Fruit fly (Drosophila melanogaster) whole organism, embryonic: ENCODE data around the gene CG6689.

Source experiments
- B-H1 ChIP-seq: fragments of 200-800 bp; sonication (Bioruptor generic); IDR thresholded peaks from 3 replicates; pipeline ENCODE4 v1.3.6; 2022; ENCODE audit warnings: missing biosample characterization, missing genetic modification characterization
- CG10274 ChIP-seq: fragments of 200-800 bp; sonication (Bioruptor generic); optimal IDR thresholded peaks from 3 replicates; lab custom pipeline; 2017; ENCODE audit warnings: missing biosample characterization, mild to moderate bottlenecking, missing genetic modification characterization
- CG10431 ChIP-seq: fragments of 200-800 bp; sonication (Bioruptor generic); optimal IDR thresholded peaks from 3 replicates; lab custom pipeline; 2018; ENCODE audit warnings: missing biosample characterization, mild to moderate bottlenecking, missing genetic modification characterization
- CG10543 ChIP-seq: fragments of 200-800 bp; sonication (Bioruptor generic); optimal IDR thresholded peaks from 3 replicates; lab custom pipeline; 2017; ENCODE audit warnings: missing biosample characterization, mild to moderate bottlenecking, missing genetic modification characterization, moderate library complexity
- CG10565 ChIP-seq: fragments of 200-800 bp; sonication (Bioruptor generic); optimal IDR thresholded peaks from 3 replicates; lab custom pipeline; 2016; ENCODE audit warnings: missing biosample characterization, mild to moderate bottlenecking, missing genetic modification characterization
- CG12659 ChIP-seq: fragments of 200-800 bp; sonication (Bioruptor generic); optimal IDR thresholded peaks from 3 replicates; lab custom pipeline; 2017; ENCODE audit warnings: mild to moderate bottlenecking, missing biosample characterization, missing genetic modification reagents, missing genetic modification characterization
- CG14050 ChIP-seq: fragments of 200-800 bp; sonication (Bioruptor generic); IDR thresholded peaks from 3 replicates; pipeline ENCODE4 v1.3.6; 2022; ENCODE audit warnings: missing biosample characterization, missing genetic modification characterization
- CG17186 ChIP-seq: fragments of 200-800 bp; sonication (Bioruptor generic); optimal IDR thresholded peaks from 3 replicates; lab custom pipeline; 2017; ENCODE audit warnings: missing biosample characterization, missing genetic modification reagents, missing genetic modification characterization
- CG17385 ChIP-seq: fragments of 200-800 bp; sonication (Bioruptor generic); optimal IDR thresholded peaks from 3 replicates; lab custom pipeline; 2018; ENCODE audit warnings: missing biosample characterization, mild to moderate bottlenecking, missing genetic modification characterization
- CG1832 ChIP-seq: fragments of 200-800 bp; sonication (Bioruptor generic); optimal IDR thresholded peaks from 2 replicates; lab custom pipeline; 2017; ENCODE audit warnings: missing biosample characterization, mild to moderate bottlenecking, missing genetic modification characterization, inconsistent platforms
- CG2875 ChIP-seq: fragments of 200-800 bp; sonication (Bioruptor generic); optimal IDR thresholded peaks from 2 replicates; lab custom pipeline; 2017; ENCODE audit warnings: missing biosample characterization, mild to moderate bottlenecking, missing genetic modification characterization, missing genetic modification reagents
- CG32772 ChIP-seq: fragments of 200-800 bp; sonication (Bioruptor generic); IDR thresholded peaks from 2 replicates; pipeline ENCODE4 v1.3.6; 2022; ENCODE audit warnings: missing biosample characterization, missing genetic modification characterization
- CG4820 ChIP-seq: fragments of 200-800 bp; sonication (Bioruptor generic); optimal IDR thresholded peaks from 3 replicates; lab custom pipeline; 2016; ENCODE audit warnings: missing biosample characterization, missing genetic modification characterization
- CG6765 ChIP-seq: fragments of 200-800 bp; sonication (Bioruptor generic); optimal IDR thresholded peaks from 3 replicates; lab custom pipeline; 2017; ENCODE audit warnings: missing biosample characterization, mild to moderate bottlenecking, missing genetic modification characterization
- CG7556 ChIP-seq: fragments of 200-800 bp; sonication (Bioruptor generic); optimal IDR thresholded peaks from 2 replicates; lab custom pipeline; 2017; ENCODE audit warnings: missing biosample characterization, mild to moderate bottlenecking, missing genetic modification characterization
- CG9609 ChIP-seq: fragments of 200-800 bp; sonication (Bioruptor generic); optimal IDR thresholded peaks from 3 replicates; lab custom pipeline; 2016; ENCODE audit warnings: missing biosample characterization, missing genetic modification characterization
- Deaf1 ChIP-seq: fragments of 200-800 bp; optimal IDR thresholded peaks from 3 replicates; lab custom pipeline; 2019; ENCODE audit warnings: missing biosample characterization, mild to moderate bottlenecking, missing genetic modification characterization, moderate library complexity
- H2.0 ChIP-seq: fragments of 200-800 bp; sonication (Bioruptor generic); IDR thresholded peaks from 2 replicates; pipeline ENCODE4 v1.3.6; 2022; ENCODE audit warnings: missing biosample characterization, missing genetic modification characterization
- Hmr ChIP-seq: fragments of 200-800 bp; sonication (Bioruptor generic); optimal IDR thresholded peaks from 3 replicates; lab custom pipeline; 2017; ENCODE audit warnings: mild to moderate bottlenecking, missing biosample characterization, missing genetic modification reagents, missing genetic modification characterization
- Kr ChIP-seq: fragments of 200-800 bp; sonication (Bioruptor generic); optimal IDR thresholded peaks from 2 replicates; lab custom pipeline; 2017; ENCODE audit warnings: missing biosample characterization, mild to moderate bottlenecking, missing genetic modification characterization
- Nf-YC ChIP-seq: fragments of 200-800 bp; optimal IDR thresholded peaks from 3 replicates; lab custom pipeline; 2019; ENCODE audit warnings: missing biosample characterization, mild to moderate bottlenecking, missing genetic modification characterization, moderate library complexity
- Scr ChIP-seq: fragments of 200-800 bp; sonication (Bioruptor generic); IDR thresholded peaks from 2 replicates; pipeline ENCODE4 v1.3.6; 2022; ENCODE audit warnings: missing biosample characterization, missing genetic modification characterization; ENCODE audit not compliant: partially characterized antibody
- Usf ChIP-seq: fragments of 200-800 bp; sonication (Bioruptor generic); optimal IDR thresholded peaks from 2 replicates; lab custom pipeline; 2017; ENCODE audit warnings: missing genotype, missing biosample characterization, missing genetic modification characterization
- abd-A ChIP-seq: fragments of 200-800 bp; sonication (Bioruptor generic); optimal IDR thresholded peaks from 3 replicates; lab custom pipeline; 2019; ENCODE audit warnings: missing biosample characterization, mild to moderate bottlenecking, missing genetic modification characterization, moderate library complexity
- ato ChIP-seq: fragments of 200-800 bp; sonication (Bioruptor generic); IDR thresholded peaks from 2 replicates; pipeline ENCODE4 v1.3.6; 2022; ENCODE audit warnings: missing biosample characterization, missing genetic modification characterization; ENCODE audit not compliant: partially characterized antibody
- bcd ChIP-seq: fragments of 200-800 bp; sonication (Bioruptor generic); optimal IDR thresholded peaks from 2 replicates; lab custom pipeline; 2017; ENCODE audit warnings: missing biosample characterization, mild to moderate bottlenecking, missing genetic modification characterization
- dati ChIP-seq: fragments of 200-800 bp; sonication (Bioruptor generic); IDR thresholded peaks from 2 replicates; pipeline ENCODE4 v1.3.6; 2022; ENCODE audit warnings: missing biosample characterization, missing genetic modification characterization
- emc ChIP-seq: fragments of 200-800 bp; sonication (Bioruptor generic); optimal IDR thresholded peaks from 2 replicates; lab custom pipeline; 2016; ENCODE audit warnings: missing biosample characterization, missing genetic modification characterization
- ems ChIP-seq: fragments of 200-800 bp; sonication (Bioruptor generic); optimal IDR thresholded peaks from 3 replicates; lab custom pipeline; 2016; ENCODE audit warnings: missing biosample characterization, missing genetic modification characterization
- eve ChIP-seq, 2 experiments: fragments of >200 bp; optimal IDR thresholded peaks; 2 replicates each; lab custom pipeline; 2017; ENCODE audit warnings: missing biosample characterization in 2 of 2, missing genetic modification characterization in 2 of 2
- gem ChIP-seq: fragments of 200-800 bp; sonication (Bioruptor generic); optimal IDR thresholded peaks from 2 replicates; lab custom pipeline; 2019; ENCODE audit warnings: missing biosample characterization, mild to moderate bottlenecking, missing genetic modification characterization, moderate library complexity
- gfzf ChIP-seq: fragments of 200-800 bp; sonication (Bioruptor generic); optimal IDR thresholded peaks from 2 replicates; lab custom pipeline; 2016; ENCODE audit warnings: missing biosample characterization, mild to moderate bottlenecking, missing genetic modification characterization, moderate library complexity
- her ChIP-seq: fragments of 200-800 bp; sonication (Bioruptor generic); optimal IDR thresholded peaks from 2 replicates; lab custom pipeline; 2016; ENCODE audit warnings: missing biosample characterization, missing genetic modification characterization
- jigr1 ChIP-seq: fragments of 200-800 bp; sonication (Bioruptor generic); IDR thresholded peaks from 3 replicates; pipeline ENCODE4 v1.3.6; 2022; ENCODE audit warnings: missing biosample characterization, missing genetic modification characterization
- kay ChIP-seq: fragments of 200-800 bp; sonication (Bioruptor generic); optimal IDR thresholded peaks from 2 replicates; lab custom pipeline; 2016; ENCODE audit warnings: missing biosample characterization, missing genetic modification characterization
- ken ChIP-seq: fragments of 200-800 bp; sonication (Bioruptor generic); IDR thresholded peaks from 3 replicates; pipeline ENCODE4 v1.3.6; 2022; ENCODE audit warnings: missing biosample characterization, missing genetic modification characterization
- klu ChIP-seq: fragments of 200-800 bp; sonication (Bioruptor generic); IDR thresholded peaks from 2 replicates; pipeline ENCODE4 v1.3.6; 2022; ENCODE audit warnings: missing biosample characterization, missing genetic modification characterization
- kni ChIP-seq: fragments of 200-800 bp; sonication (Bioruptor generic); optimal IDR thresholded peaks from 3 replicates; lab custom pipeline; 2017; ENCODE audit warnings: mild to moderate bottlenecking, missing biosample characterization, missing genetic modification reagents, missing genetic modification characterization
- lilli ChIP-seq: fragments of 200-800 bp; sonication (Bioruptor generic); optimal IDR thresholded peaks from 3 replicates; lab custom pipeline; 2016; ENCODE audit warnings: missing biosample characterization, missing genetic modification characterization
- lola ChIP-seq, 3 experiments: fragments of >200 bp in 2 of 3; fragments of 200-800 bp in 1 of 3; sonication (Bioruptor generic) in 1 of 3; optimal IDR thresholded peaks; 2 replicates each; lab custom pipeline; 2017 to 2019; ENCODE audit warnings: missing biosample characterization in 3 of 3, missing genetic modification characterization in 3 of 3, mild to moderate bottlenecking in 1 of 3, moderate library complexity in 1 of 3
- lov ChIP-seq, 2 experiments: fragments of 200-800 bp in 1 of 2; fragments of >200 bp in 1 of 2; sonication (Bioruptor generic) in 1 of 2; IDR thresholded peaks in 1 of 2; optimal IDR thresholded peaks in 1 of 2; 2 replicates in 1 of 2; 3 replicates in 1 of 2; pipeline versions ENCODE4 v1.3.6 to Lab custom; 2017 to 2022; ENCODE audit warnings: missing biosample characterization in 1 of 2, missing genetic modification characterization in 1 of 2
- ro ChIP-seq: fragments of 200-800 bp; sonication (Bioruptor generic); IDR thresholded peaks from 2 replicates; pipeline ENCODE4 v1.3.6; 2022; ENCODE audit warnings: missing biosample characterization, missing genetic modification characterization
- slbo ChIP-seq: fragments of 200-800 bp; sonication (Bioruptor generic); IDR thresholded peaks from 2 replicates; pipeline ENCODE4 v1.3.6; 2022; ENCODE audit warnings: missing biosample characterization, missing genetic modification characterization
- stc ChIP-seq: fragments of 200-800 bp; sonication (Bioruptor generic); IDR thresholded peaks from 2 replicates; pipeline ENCODE4 v1.3.6; 2022; ENCODE audit warnings: missing biosample characterization, missing genetic modification characterization
- stwl ChIP-seq: fragments of 200-800 bp; sonication (Bioruptor generic); optimal IDR thresholded peaks from 3 replicates; lab custom pipeline; 2018; ENCODE audit warnings: missing biosample characterization, mild to moderate bottlenecking, missing genetic modification characterization, moderate library complexity
- unpg ChIP-seq: fragments of 200-800 bp; sonication (Bioruptor generic); optimal IDR thresholded peaks from 3 replicates; lab custom pipeline; 2018; ENCODE audit warnings: missing biosample characterization, mild to moderate bottlenecking, missing genetic modification characterization, moderate library complexity
- vvl ChIP-seq: fragments of 200-800 bp; sonication (Bioruptor generic); IDR thresholded peaks from 2 replicates; pipeline ENCODE4 v1.3.6; 2022; ENCODE audit warnings: missing biosample characterization, missing genetic modification characterization
- z ChIP-seq: fragments of 200-800 bp; sonication (Bioruptor generic); IDR thresholded peaks from 3 replicates; pipeline ENCODE4 v1.3.6; 2022; ENCODE audit warnings: missing biosample characterization, missing genetic modification characterization

Gene CG6689

DNA sequence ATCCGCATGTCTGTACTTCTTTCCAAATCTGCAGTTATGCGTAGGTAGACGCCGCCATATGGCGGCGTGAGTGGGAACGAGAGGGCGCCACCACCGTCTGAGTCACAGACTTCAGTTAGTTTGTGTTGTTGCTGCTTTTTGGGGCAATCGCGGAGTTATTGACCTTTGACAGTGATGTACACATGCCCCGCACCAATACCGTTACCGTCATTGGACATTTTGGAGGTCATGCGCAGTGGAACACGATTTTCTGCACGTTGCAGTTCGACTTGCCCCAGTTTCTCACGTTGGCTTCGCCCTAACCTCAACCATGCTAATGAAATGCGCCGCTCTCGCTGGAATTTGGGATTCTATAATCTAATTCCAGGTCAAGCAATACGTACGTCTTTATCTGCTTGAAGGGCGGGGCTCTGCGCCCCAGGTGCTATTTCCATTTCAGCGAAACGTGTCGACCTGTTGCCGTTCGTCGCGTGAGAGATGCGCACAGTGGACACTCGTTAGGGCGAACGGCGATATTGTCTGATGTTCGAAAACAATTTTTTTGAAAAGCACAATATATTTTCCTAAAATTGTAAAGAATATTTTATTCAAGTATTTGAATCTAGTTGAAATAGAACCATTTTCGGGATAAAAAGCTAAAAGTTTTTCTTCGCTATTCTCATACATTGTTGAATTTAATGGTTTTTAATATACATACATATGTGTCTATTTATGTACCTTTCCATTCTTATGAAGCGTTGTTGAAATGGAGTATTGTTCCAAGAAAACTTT lies 8.4 kb downstream of the CG6689 start (continued):
- TF ChIP-seq CG7556 (GFP tag; lab: Kevin White, UChicago): peak; percentile 65
- TF ChIP-seq CG9609: peak; percentile 62
- peak; percentile 62 for TF ChIP-seq bcd (GFP tag; lab: Kevin White, UChicago)
- peak; percentile 53 for TF ChIP-seq ro (GFP tag; lab: Robert Waterston, UW)
- TF ChIP-seq jigr1 (GFP tag; lab: Robert Waterston, UW): no peak
- TF ChIP-seq lov (optimal IDR thresholded peaks at IDR 0.05; lab: Kevin White, UChicago): no peak
- TF ChIP-seq lov (GFP tag; IDR thresholded peaks at IDR 0.05; lab: Robert Waterston, UW): peak; percentile 71; the same call in 1 of the 3 replicates
- peak; percentile 52 for TF ChIP-seq CG6765 (GFP tag; lab: Kevin White, UChicago)
- peak; percentile 31 for TF ChIP-seq CG2875
- peak; percentile 35 for TF ChIP-seq Deaf1
- TF ChIP-seq Usf: peak; percentile 20
- TF ChIP-seq stwl (tag; lab: Kevin White, UChicago): no peak
- peak; percentile 65; the same call in 2 of the 3 replicates for TF ChIP-seq B-H1 (GFP tag; lab: Robert Waterston, UW)
- TF ChIP-seq CG32772 (GFP tag; lab: Robert Waterston, UW): peak; percentile 61
- TF ChIP-seq eve (GFP tag; optimal IDR thresholded peaks at IDR 0.05; lab: Kevin White, UChicago): no peak
- TF ChIP-seq gfzf (GFP tag; lab: Kevin White, UChicago): no peak
- TF ChIP-seq CG10565 (GFP tag; lab: Kevin White, UChicago): no peak
- peak; percentile 43 for TF ChIP-seq CG1832 (GFP tag; lab: Kevin White, UChicago)
- TF ChIP-seq Kr (GFP tag; lab: Kevin White, UChicago): no peak
- TF ChIP-seq lilli (GFP tag; lab: Kevin White, UChicago): peak; percentile 90
- peak; percentile 76 for TF ChIP-seq Hmr
- peak; percentile 67 for TF ChIP-seq stc (GFP tag; lab: Robert Waterston, UW)
- no peak for TF ChIP-seq ato (GFP tag; lab: Robert Waterston, UW)
- TF ChIP-seq CG10274: peak; percentile 33
- peak; percentile 71 for TF ChIP-seq Nf-YC (tag; lab: Kevin White, UChicago)
- peak; percentile 76 for TF ChIP-seq CG12659 (GFP tag; lab: Kevin White, UChicago)
- TF ChIP-seq emc: peak; percentile 20
- peak; percentile 66 for TF ChIP-seq CG14050 (GFP tag; lab: Robert Waterston, UW)
- peak; percentile 84 for TF ChIP-seq CG10543 (GFP tag; lab: Kevin White, UChicago)
- TF ChIP-seq ems: peak; percentile 67
- peak; percentile 64 for TF ChIP-seq CG17385 (GFP tag; lab: Kevin White, UChicago)
- no peak for TF ChIP-seq CG17186 (GFP tag; lab: Kevin White, UChicago)
- TF ChIP-seq abd-A (tag; lab: Kevin White, UChicago): peak; percentile 82
- peak; percentile 84 for TF ChIP-seq kay
- peak; percentile 80 for TF ChIP-seq gem (tag; lab: Kevin White, UChicago)
- peak; percentile 64 for TF ChIP-seq H2.0 (GFP tag; lab: Robert Waterston, UW)
- TF ChIP-seq z (GFP tag; lab: Robert Waterston, UW): no peak
- no peak for TF ChIP-seq CG10431
- TF ChIP-seq unpg (GFP tag; lab: Kevin White, UChicago): peak; percentile 65
- TF ChIP-seq ken (GFP tag; lab: Robert Waterston, UW): peak; percentile 78
- peak; percentile 60 for TF ChIP-seq klu
- TF ChIP-seq vvl (GFP tag; lab: Robert Waterston, UW): peak; percentile 81
- TF ChIP-seq dati (GFP tag; lab: Robert Waterston, UW): no peak
- peak; percentile 90 for TF ChIP-seq slbo (GFP tag; lab: Robert Waterston, UW)
- peak; percentile 95 for TF ChIP-seq kni (GFP tag; lab: Kevin White, UChicago)
- no peak for TF ChIP-seq Scr (GFP tag; lab: Robert Waterston, UW)
- peak; percentile 47 for TF ChIP-seq her (GFP tag; lab: Kevin White, UChicago)
- TF ChIP-seq lola (GFP tag; optimal IDR thresholded peaks at IDR 0.05; lab: Kevin White, UChicago): peak in 1 of 3 experiments; percentile 49
- peak; percentile 83 for TF ChIP-seq CG4820 (GFP tag; lab: Kevin White, UChicago)
